Fruit fly (Drosophila melanogaster): ENCODE data around the gene Efa6.

Efa6 gene

DNA sequence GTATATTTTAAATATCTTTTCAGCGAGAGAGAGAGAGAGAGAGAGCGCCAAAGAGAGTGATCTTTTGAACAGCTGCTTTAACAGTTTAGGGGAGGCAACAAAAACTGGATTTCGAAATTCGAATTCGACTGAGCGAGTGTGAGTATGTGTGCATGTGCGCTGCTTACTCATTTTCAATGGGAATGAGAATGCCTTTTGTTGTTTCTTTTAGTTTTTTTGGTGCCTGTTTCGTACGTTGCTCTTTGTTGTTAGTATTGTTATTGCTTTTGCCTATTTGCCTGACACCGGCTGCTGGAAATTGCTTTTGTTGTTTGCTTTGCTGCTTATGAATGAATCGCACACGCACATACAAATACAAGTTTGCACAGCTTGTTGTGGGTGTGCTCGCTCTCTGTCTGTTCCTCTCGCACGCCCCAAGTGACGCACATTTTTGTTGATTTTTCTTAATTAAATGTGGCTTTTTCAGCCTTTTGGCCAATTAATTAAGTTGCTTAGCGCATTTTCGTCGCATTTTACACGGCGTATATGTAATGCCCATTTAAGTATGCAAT is 39.4 kb downstream of the Efa6 start (continued):
- TF ChIP-seq gt (GFP tag; IDR thresholded peaks at IDR 0.05) = no peak
- TF ChIP-seq tup (GFP tag; optimal IDR thresholded peaks at IDR 0.05) = no peak
- TF ChIP-seq gsb-n (tag; optimal IDR thresholded peaks at IDR 0.05) = no peak
- peak; percentile 38 for TF ChIP-seq exex (tag; optimal IDR thresholded peaks at IDR 0.05)
- TF ChIP-seq nom (GFP tag; optimal IDR thresholded peaks at IDR 0.05) = peak; percentile 97
- TF ChIP-seq bigmax (GFP tag; optimal IDR thresholded peaks at IDR 0.05) = no peak
- no peak for TF ChIP-seq ase (GFP tag; IDR thresholded peaks at IDR 0.05)
- TF ChIP-seq Nf-YC (tag; optimal IDR thresholded peaks at IDR 0.05) = peak; percentile 0
- peak; percentile 82 for TF ChIP-seq Atf6 (GFP tag; IDR thresholded peaks at IDR 0.05)
- TF ChIP-seq Rx (GFP tag; IDR thresholded peaks at IDR 0.05) = no peak
- TF ChIP-seq sob (GFP tag; IDR thresholded peaks at IDR 0.05) = peak; percentile 42; the same call in 1 of the 2 replicates
- peak; percentile 21; the same call in 1 of the 2 replicates for TF ChIP-seq rib (GFP tag; IDR thresholded peaks at IDR 0.05)
- no peak for TF ChIP-seq CG10267 (tag; optimal IDR thresholded peaks at IDR 0.05)
- no peak for TF ChIP-seq CG8290 (GFP tag; optimal IDR thresholded peaks at IDR 0.05)
- TF ChIP-seq CG8290 (tag; optimal IDR thresholded peaks at IDR 0.05) = peak in 1 of 2 experiments; percentile 65
- TF ChIP-seq caup (GFP tag; optimal IDR thresholded peaks at IDR 0.05; ENCODE audit: severe bottlenecking) = peak; percentile 80
- TF ChIP-seq CG10274 (GFP tag; optimal IDR thresholded peaks at IDR 0.05) = no peak
- no peak for TF ChIP-seq gce (GFP tag; IDR thresholded peaks at IDR 0.05)
- no peak for TF ChIP-seq zf30C (GFP tag; optimal IDR thresholded peaks at IDR 0.05)
- TF ChIP-seq NC2α (GFP tag; optimal IDR thresholded peaks at IDR 0.05) = peak; percentile 49
- TF ChIP-seq bcd (GFP tag; optimal IDR thresholded peaks at IDR 0.05) = peak; percentile 50
- no peak for TF ChIP-seq CG6654 (GFP tag; optimal IDR thresholded peaks at IDR 0.05)
- no peak for TF ChIP-seq CG4404 (GFP tag; IDR thresholded peaks at IDR 0.05)
- peak; percentile 0 to 65 for TF ChIP-seq Pdp1 (GFP tag; optimal IDR thresholded peaks at IDR 0.05)
- peak; percentile 11 for TF ChIP-seq CG10654 (GFP tag; optimal IDR thresholded peaks at IDR 0.05)
- no peak for TF ChIP-seq toy (GFP tag; IDR thresholded peaks at IDR 0.05)
- peak; percentile 94 for TF ChIP-seq ATbp (GFP tag; optimal IDR thresholded peaks at IDR 0.05)
- TF ChIP-seq GATAe (GFP tag; conservative IDR thresholded peaks at IDR 0.05) = no peak
- TF ChIP-seq CG12071 (GFP tag; optimal IDR thresholded peaks at IDR 0.05) = peak; percentile 76
- no peak for TF ChIP-seq usp (GFP tag; optimal IDR thresholded peaks at IDR 0.05)
- peak; percentile 48 for TF ChIP-seq CG15269 (tag; optimal IDR thresholded peaks at IDR 0.05)
- TF ChIP-seq ato (GFP tag; IDR thresholded peaks at IDR 0.05; ENCODE audit: partially characterized antibody) = no peak
- TF ChIP-seq CG1024 (GFP tag; IDR thresholded peaks at IDR 0.05) = 0 out of 2 replicates have a peak, but pooled peaks have one; percentile 15
- TF ChIP-seq Camta (GFP tag; optimal IDR thresholded peaks at IDR 0.05) = peak; percentile 29
- TF ChIP-seq CG6791 (GFP tag; IDR thresholded peaks at IDR 0.05; ENCODE audit: partially characterized antibody) = no peak
- TF ChIP-seq E2f2 (GFP tag; IDR thresholded peaks at IDR 0.05) = peak; percentile 27; the same call in 1 of the 2 replicates
- TF ChIP-seq sr (GFP tag; IDR thresholded peaks at IDR 0.05) = peak; percentile 50; the same call in 2 of the 3 replicates
- peak; percentile 50 for TF ChIP-seq CG4707 (GFP tag; optimal IDR thresholded peaks at IDR 0.05)
- TF ChIP-seq Meics (GFP tag; optimal IDR thresholded peaks at IDR 0.05) = peak; percentile 73
- no peak for TF ChIP-seq h (optimal IDR thresholded peaks at IDR 0.05)
- no peak for TF ChIP-seq Lim3 (GFP tag; IDR thresholded peaks at IDR 0.05)
- no peak for TF ChIP-seq p53 (GFP tag; optimal IDR thresholded peaks at IDR 0.05)
- peak; percentile 67 for TF ChIP-seq psq (GFP tag; optimal IDR thresholded peaks at IDR 0.05)
- no peak for TF ChIP-seq CG10366 (GFP tag; IDR thresholded peaks at IDR 0.05)
- TF ChIP-seq Max (GFP tag; optimal IDR thresholded peaks at IDR 0.05) = no peak
- TF ChIP-seq CG6689 (GFP tag; IDR thresholded peaks at IDR 0.05) = no peak
- peak; percentile 77 for TF ChIP-seq HmgZ (tag; optimal IDR thresholded peaks at IDR 0.05)
- peak; percentile 4 for TF ChIP-seq nerfin-1 (tag; optimal IDR thresholded peaks at IDR 0.05)
- no peak for TF ChIP-seq CG43689 (GFP tag; IDR thresholded peaks at IDR 0.05)
- peak; percentile 35 for TF ChIP-seq her (GFP tag; optimal IDR thresholded peaks at IDR 0.05)
- no peak for TF ChIP-seq CG8944 (GFP tag; optimal IDR thresholded peaks at IDR 0.05)
